Fruit fly (Drosophila melanogaster): ENCODE results near the gene NPFR.

The NPFR gene

DNA sequence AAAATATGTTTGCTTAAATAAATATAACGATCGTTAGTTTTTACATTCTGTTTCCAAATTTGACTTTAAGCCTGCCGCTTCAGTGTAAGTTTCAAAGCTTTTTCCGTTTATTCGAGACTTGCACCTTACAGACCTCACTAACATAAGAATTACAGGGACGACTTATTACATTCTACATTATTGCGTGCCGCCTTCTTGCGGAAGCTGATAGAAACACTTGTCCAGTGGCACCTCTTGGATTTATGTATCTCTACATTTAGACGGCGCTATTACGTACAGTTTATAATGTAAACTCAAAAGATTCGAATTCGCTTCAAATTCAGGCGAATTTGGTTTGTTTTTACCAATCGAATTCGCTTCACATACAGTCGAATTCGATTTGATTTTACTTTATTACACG, 16.4 kb upstream of the NPFR start (continued):
- TF ChIP-seq CG31388 (GFP tag; optimal IDR thresholded peaks at IDR 0.05) (no peak), usp (GFP tag; optimal IDR thresholded peaks at IDR 0.05) (no peak), CG18262 (tag; optimal IDR thresholded peaks at IDR 0.05) (no peak), B-H2 (GFP tag; optimal IDR thresholded peaks at IDR 0.05) (no peak), CG13894 (tag; optimal IDR thresholded peaks at IDR 0.05) (peak; percentile 28), row (GFP tag; IDR thresholded peaks at IDR 0.05) (no peak), GATAe (GFP tag; conservative IDR thresholded peaks at IDR 0.05) (no peak), scrt (GFP tag; optimal IDR thresholded peaks at IDR 0.05) (no peak), CG8281 (tag; optimal IDR thresholded peaks at IDR 0.05) (no peak), oc (tag; optimal IDR thresholded peaks at IDR 0.05) (no peak), YL-1 (GFP tag; optimal IDR thresholded peaks at IDR 0.05) (no peak), CG17186 (GFP tag; optimal IDR thresholded peaks at IDR 0.05) (no peak), chif (GFP tag; optimal IDR thresholded peaks at IDR 0.05) (no peak), hb (GFP tag; IDR thresholded peaks at IDR 0.05; ENCODE audit: partially characterized antibody) (no peak), MBD-R2 (GFP tag; IDR thresholded peaks at IDR 0.05) (no peak; the same call in 1 of the 2 replicates), gce (GFP tag; IDR thresholded peaks at IDR 0.05) (no peak), CG4707 (GFP tag; optimal IDR thresholded peaks at IDR 0.05) (no peak), Optix (GFP tag; IDR thresholded peaks at IDR 0.05) (no peak), az2 (GFP tag; optimal IDR thresholded peaks at IDR 0.05) (no peak), Dad (GFP tag; optimal IDR thresholded peaks at IDR 0.05) (no peak), trh (GFP tag; optimal IDR thresholded peaks at IDR 0.05) (no peak), CG11560 (tag; IDR thresholded peaks at IDR 0.05) (no peak), CG6854 (GFP tag; optimal IDR thresholded peaks at IDR 0.05) (no peak), CG15011 (GFP tag; optimal IDR thresholded peaks at IDR 0.05) (no peak), sr (GFP tag; IDR thresholded peaks at IDR 0.05) (no peak), repo (GFP tag; optimal IDR thresholded peaks at IDR 0.05) (no peak), CG10366 (GFP tag; IDR thresholded peaks at IDR 0.05) (no peak), wor (GFP tag; IDR thresholded peaks at IDR 0.05) (no peak), Hsf (GFP tag; optimal IDR thresholded peaks at IDR 0.05) (peak; percentile 47), CG2202 (tag; optimal IDR thresholded peaks at IDR 0.05) (no peak), CG16779 (GFP tag; IDR thresholded peaks at IDR 0.05) (no peak), wek (GFP tag; optimal IDR thresholded peaks at IDR 0.05) (no peak), Fer3 (tag; optimal IDR thresholded peaks at IDR 0.05) (no peak), Mrtf (GFP tag; IDR thresholded peaks at IDR 0.05) (no peak), ac (GFP tag; optimal IDR thresholded peaks at IDR 0.05) (no peak), hkb (optimal IDR thresholded peaks at IDR 0.05) (peak; percentile 15), hkb (GFP tag; IDR thresholded peaks at IDR 0.05) (no peak), CG17568 (GFP tag; optimal IDR thresholded peaks at IDR 0.05) (no peak), CG2199 (GFP tag; IDR thresholded peaks at IDR 0.05) (no peak), Ada2b (GFP tag; IDR thresholded peaks at IDR 0.05) (no peak), Scr (GFP tag; IDR thresholded peaks at IDR 0.05; ENCODE audit: partially characterized antibody) (no peak), Hr78 (GFP tag; optimal IDR thresholded peaks at IDR 0.05) (no peak), Side (GFP tag; optimal IDR thresholded peaks at IDR 0.05) (no peak), B-H1 (GFP tag; IDR thresholded peaks at IDR 0.05) (no peak), CG3163 (GFP tag; optimal IDR thresholded peaks at IDR 0.05) (peak; percentile 15), CG14014 (GFP tag; IDR thresholded peaks at IDR 0.05) (no peak), CG10274 (GFP tag; optimal IDR thresholded peaks at IDR 0.05) (no peak), Hmx (GFP tag; optimal IDR thresholded peaks at IDR 0.05) (no peak), da (GFP tag; optimal IDR thresholded peaks at IDR 0.05) (no peak), pho (GFP tag; optimal IDR thresholded peaks at IDR 0.05) (peak; percentile 6), Tbp (GFP tag; optimal IDR thresholded peaks at IDR 0.05) (no peak), Camta (GFP tag; optimal IDR thresholded peaks at IDR 0.05) (peak; percentile 2), CG4820 (GFP tag; optimal IDR thresholded peaks at IDR 0.05) (no peak)

Measured in whole organism, embryonic.